Worm (Caenorhabditis elegans) whole organism, late embryonic: ENCODE results near the gene C24A3.4.

Experiments used
- ceh-18 ChIP-seq: sonication (generic microtip); optimal IDR thresholded peaks from 2 replicates; lab custom pipeline; 2016; ENCODE audit warnings: missing genetic modification characterization, missing compliant biosample characterization
- hlh-8 ChIP-seq: sonication (generic microtip); optimal IDR thresholded peaks from 2 replicates; lab custom pipeline; 2016; ENCODE audit warnings: missing genotype, missing genetic modification characterization, missing compliant biosample characterization
- nhr-11 ChIP-seq: fragments of 150-350 bp; optimal IDR thresholded peaks from 2 replicates; lab custom pipeline; 2014; ENCODE audit warnings: missing biosample characterization, missing genetic modification characterization
- pha-4 ChIP-seq: fragments of 150-350 bp; optimal IDR thresholded peaks from 2 replicates; lab custom pipeline; 2018; ENCODE audit warnings: missing biosample characterization, missing genetic modification reagents, missing genetic modification characterization

ce11 chrX:9034310-9034709 is 42.1 kb downstream of the C24A3.4 start, which contains the start of gene nep-22:
- TF ChIP-seq ceh-18 (tag; lab: Kevin White, UChicago) = no peak
- TF ChIP-seq pha-4 (tag; lab: Kevin White, UChicago) = no peak
- TF ChIP-seq nhr-11 = no peak
- no peak for TF ChIP-seq hlh-8 (tag; lab: Kevin White, UChicago)
